Worm (Caenorhabditis elegans) whole organism, late embryonic: ENCODE measurements around the gene fipr-15.

Experiments
- ceh-2 ChIP-seq: sonication (generic microtip); optimal IDR thresholded peaks from 2 replicates; lab custom pipeline; 2016; ENCODE audit warnings: missing genotype, missing genetic modification characterization, missing compliant biosample characterization
- lin-11 ChIP-seq: fragments of 200-800 bp; sonication (Bioruptor generic); optimal IDR thresholded peaks from 2 replicates; lab custom pipeline; 2018; ENCODE audit warnings: mild to moderate bottlenecking, missing genetic modification characterization, missing compliant biosample characterization
- nfya-1 ChIP-seq: sonication (generic microtip); optimal IDR thresholded peaks from 2 replicates; lab custom pipeline; 2017; ENCODE audit warnings: missing genetic modification characterization, mild to moderate bottlenecking, missing compliant biosample characterization, antibody characterized with exemption, moderate library complexity
- pha-4 ChIP-seq: fragments of 150-350 bp; optimal IDR thresholded peaks from 2 replicates; lab custom pipeline; 2018; ENCODE audit warnings: missing biosample characterization, missing genetic modification reagents, missing genetic modification characterization
- sox-2 ChIP-seq: fragments of 200-800 bp; sonication (Bioruptor generic); IDR thresholded peaks from 2 replicates; pipeline ENCODE4 v1.3.6; 2022; ENCODE audit warnings: missing genetic modification reagents, missing genetic modification characterization, missing compliant biosample characterization

DNA sequence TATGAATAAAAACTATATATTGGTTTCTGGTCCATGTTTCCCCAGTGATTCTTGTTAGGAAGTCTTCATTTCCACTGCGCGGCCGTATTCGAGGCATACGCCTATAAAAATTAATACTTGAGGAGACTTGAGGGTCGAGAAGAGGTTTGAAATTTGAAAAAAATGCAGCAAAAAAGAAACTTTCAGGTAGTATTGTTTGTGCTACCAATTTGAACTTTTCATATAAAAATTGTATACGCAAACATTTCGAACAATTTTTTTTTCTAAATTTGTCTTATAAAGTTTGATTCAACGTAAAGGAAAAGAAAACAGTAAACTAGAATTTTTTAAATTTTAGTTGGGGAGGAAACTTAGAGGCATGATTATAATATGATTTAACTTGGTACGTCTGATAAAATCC, 28.5 kb upstream of the fipr-15 start, which contains the start of gene T11G6.4:
- no peak for TF ChIP-seq lin-11 (tag; lab: Kevin White, UChicago)
- TF ChIP-seq pha-4 (tag; lab: Kevin White, UChicago), result no peak
- TF ChIP-seq ceh-2 (tag; lab: Kevin White, UChicago), result no peak
- TF ChIP-seq sox-2 (GFP tag; lab: Robert Waterston, UW), result no peak
- no peak for TF ChIP-seq nfya-1 (tag; lab: Kevin White, UChicago)
